Worm (Caenorhabditis elegans) whole organism, L2 larva: Measurements from ENCODE around the gene nhr-42.

ENCODE experiments used
- ZK546.5 ChIP-seq: sonication (generic microtip); optimal IDR thresholded peaks from 2 replicates; lab custom pipeline; 2017; ENCODE audit warnings: missing biosample characterization, missing genetic modification characterization
- ama-1 ChIP-seq: fragments of 150-350 bp; optimal IDR thresholded peaks from 2 replicates; lab custom pipeline; 2018; ENCODE audit warnings: inconsistent platforms
- ceh-82 ChIP-seq: fragments of 150-350 bp; optimal IDR thresholded peaks from 2 replicates; lab custom pipeline; 2014; ENCODE audit warnings: missing biosample characterization, missing genetic modification characterization
- crh-2 ChIP-seq: sonication (generic microtip); optimal IDR thresholded peaks from 2 replicates; lab custom pipeline; 2017; ENCODE audit warnings: missing biosample characterization, missing genetic modification characterization
- elt-1 ChIP-seq: fragments of 150-350 bp; optimal IDR thresholded peaks from 2 replicates; lab custom pipeline; 2014; ENCODE audit warnings: missing biosample characterization, missing genetic modification characterization
- elt-3 ChIP-seq: sonication (generic microtip); optimal IDR thresholded peaks from 2 replicates; lab custom pipeline; 2017; ENCODE audit warnings: missing biosample characterization, missing genetic modification characterization
- gmeb-1 ChIP-seq: fragments of 150-350 bp; optimal IDR thresholded peaks from 2 replicates; lab custom pipeline; 2014; ENCODE audit warnings: missing biosample characterization, missing genetic modification characterization
- lin-11 ChIP-seq: fragments of 150-350 bp; sonication (generic microtip); optimal IDR thresholded peaks from 2 replicates; lab custom pipeline; 2014; ENCODE audit warnings: missing biosample characterization, missing genetic modification characterization, inconsistent platforms, mixed read lengths
- nhr-237 ChIP-seq: fragments of 150-350 bp; optimal IDR thresholded peaks from 2 replicates; lab custom pipeline; 2014; ENCODE audit warnings: missing biosample characterization, missing genetic modification characterization
- unc-62 ChIP-seq: fragments of 150-350 bp; optimal IDR thresholded peaks from 2 replicates; lab custom pipeline; 2014; ENCODE audit warnings: missing biosample characterization, missing genetic modification reagents, missing genetic modification characterization
- zag-1 ChIP-seq: fragments of 150-350 bp; optimal IDR thresholded peaks from 2 replicates; lab custom pipeline; 2014; ENCODE audit warnings: missing biosample characterization, missing genetic modification characterization
- ztf-11 ChIP-seq: sonication (generic microtip); optimal IDR thresholded peaks from 2 replicates; lab custom pipeline; 2017; ENCODE audit warnings: missing biosample characterization, missing genetic modification characterization

DNA sequence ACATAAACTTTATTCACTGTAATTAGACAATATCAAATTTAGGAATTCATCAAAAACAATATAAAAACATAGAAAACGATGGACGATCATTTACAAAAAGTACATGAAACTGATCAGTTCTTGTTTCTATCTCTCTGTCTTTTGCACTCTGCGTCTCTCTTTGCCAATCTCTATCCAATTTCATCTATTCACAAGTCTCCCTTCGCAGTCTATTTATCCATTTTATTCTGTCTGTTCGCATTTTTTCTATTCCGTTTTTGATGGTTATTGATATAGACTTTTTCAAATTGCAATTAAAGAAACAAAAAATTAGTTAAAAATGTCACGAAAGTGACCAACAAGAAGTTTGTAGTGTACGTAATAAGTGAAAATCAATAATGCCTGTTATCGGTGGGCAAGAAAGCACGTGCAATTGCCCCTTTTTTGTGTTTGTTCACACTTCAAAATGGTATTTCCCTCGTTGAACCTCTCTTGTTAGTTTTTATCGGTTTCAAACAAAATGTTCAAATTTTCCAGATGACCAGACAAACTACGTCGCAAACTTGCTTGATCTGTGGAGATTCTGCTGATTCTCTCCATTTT lies at the start of gene nhr-42:
- TF ChIP-seq ama-1 (no peak), crh-2 (tag; lab: Kevin White, UChicago) (peak; percentile 33), ZK546.5 (tag; lab: Kevin White, UChicago) (no peak), nhr-237 (no peak), elt-1 (tag; lab: Kevin White, UChicago) (no peak), ztf-11 (tag; lab: Kevin White, UChicago) (no peak), gmeb-1 (tag; lab: Kevin White, UChicago) (no peak), lin-11 (tag; lab: Kevin White, UChicago) (no peak), elt-3 (tag; lab: Kevin White, UChicago) (no peak), unc-62 (GFP tag; lab: Kevin White, UChicago) (no peak), zag-1 (tag; lab: Kevin White, UChicago) (no peak), ceh-82 (no peak)
